Worm (Caenorhabditis elegans) whole organism, young adult: ENCODE data around the gene nars-2.

ENCODE experiments used
- B0019.2 ChIP-seq: fragments of 200-800 bp; sonication (Bioruptor generic); conservative IDR thresholded peaks from 2 replicates; pipeline ENCODE4 v1.3.6; 2022; ENCODE audit warnings: missing genetic modification reagents, missing genetic modification characterization, missing compliant biosample characterization
- B0035.1 ChIP-seq: sonication (generic microtip); optimal IDR thresholded peaks from 2 replicates; lab custom pipeline; 2016; ENCODE audit warnings: missing genetic modification characterization, mild to moderate bottlenecking, missing compliant biosample characterization, missing genotype, missing genetic modification reagents
- B0261.1 ChIP-seq: sonication (generic microtip); optimal IDR thresholded peaks from 2 replicates; lab custom pipeline; 2016; ENCODE audit warnings: mild to moderate bottlenecking, missing genetic modification characterization, moderate library complexity, missing compliant biosample characterization
- C17E4.6 ChIP-seq: fragments of 200-800 bp; sonication (Bioruptor generic); IDR thresholded peaks from 2 replicates; pipeline ENCODE4 v1.3.6; 2022; ENCODE audit warnings: missing genetic modification reagents, missing genetic modification characterization, missing compliant biosample characterization
- K11D2.4 ChIP-seq: fragments of 200-800 bp; sonication (Bioruptor generic); IDR thresholded peaks from 2 replicates; pipeline ENCODE4 v1.3.6; 2022; ENCODE audit warnings: missing genetic modification reagents, missing genetic modification characterization, missing compliant biosample characterization
- Y79H2A.3 ChIP-seq: fragments of 200-800 bp; sonication (Bioruptor generic); conservative IDR thresholded peaks from 2 replicates; pipeline ENCODE4 v1.3.6; 2022; ENCODE audit warnings: missing genetic modification reagents, missing genetic modification characterization, missing compliant biosample characterization
- akir-1 ChIP-seq: fragments of 200-800 bp; sonication (Bioruptor generic); optimal IDR thresholded peaks from 2 replicates; lab custom pipeline; 2018; ENCODE audit warnings: mild to moderate bottlenecking, missing genetic modification characterization, moderate library complexity, missing compliant biosample characterization
- ama-1 ChIP-seq, 3 experiments: fragments of 150-350 bp in 1 of 3; sonication (generic microtip) in 2 of 3; optimal IDR thresholded peaks; 2 replicates each; lab custom pipeline; 2014 to 2018; ENCODE audit warnings: missing biosample characterization in 2 of 3, missing genetic modification characterization in 2 of 3, missing genetic modification reagents in 2 of 3
- aptf-2 ChIP-seq: fragments of 200-800 bp; sonication (Bioruptor generic); conservative IDR thresholded peaks from 2 replicates; pipeline ENCODE4 v1.3.6; 2022; ENCODE audit warnings: missing genetic modification reagents, missing genetic modification characterization, missing compliant biosample characterization
- aptf-3 ChIP-seq: fragments of 200-800 bp; sonication (Bioruptor generic); IDR thresholded peaks from 2 replicates; pipeline ENCODE4 v1.3.6; 2022; ENCODE audit warnings: missing genetic modification characterization, missing compliant biosample characterization
- athp-1 ChIP-seq: sonication (generic microtip); optimal IDR thresholded peaks from 2 replicates; lab custom pipeline; 2017; ENCODE audit warnings: mild to moderate bottlenecking, missing genetic modification characterization, missing compliant biosample characterization
- attf-5 ChIP-seq: fragments of 200-800 bp; sonication (Bioruptor generic); optimal IDR thresholded peaks from 2 replicates; lab custom pipeline; 2018; ENCODE audit warnings: mild to moderate bottlenecking, missing genetic modification characterization, missing compliant biosample characterization
- ccch-3 ChIP-seq: fragments of 200-800 bp; sonication (Bioruptor generic); optimal IDR thresholded peaks from 2 replicates; lab custom pipeline; 2018; ENCODE audit warnings: mild to moderate bottlenecking, missing genetic modification characterization, missing compliant biosample characterization
- ceh-100 ChIP-seq: fragments of 200-800 bp; sonication (Bioruptor generic); IDR thresholded peaks from 2 replicates; pipeline ENCODE4 v1.3.6; 2022; ENCODE audit warnings: missing genetic modification reagents, missing genetic modification characterization, missing compliant biosample characterization
- die-1 ChIP-seq: sonication (generic microtip); optimal IDR thresholded peaks from 2 replicates; lab custom pipeline; 2016; ENCODE audit warnings: missing genotype, mild to moderate bottlenecking, missing genetic modification characterization, missing compliant biosample characterization
- ekl-4 ChIP-seq: fragments of 200-800 bp; sonication (Bioruptor generic); IDR thresholded peaks from 2 replicates; pipeline ENCODE4 v1.3.6; 2022; ENCODE audit warnings: missing genetic modification reagents, missing genetic modification characterization, missing compliant biosample characterization
- hlh-12 ChIP-seq: sonication (generic microtip); optimal IDR thresholded peaks from 2 replicates; lab custom pipeline; 2016; ENCODE audit warnings: missing genetic modification characterization, missing compliant biosample characterization
- hmg-20 ChIP-seq: fragments of 200-800 bp; sonication (Bioruptor generic); IDR thresholded peaks from 2 replicates; pipeline ENCODE4 v1.3.6; 2022; ENCODE audit warnings: missing genetic modification reagents, missing genetic modification characterization, missing compliant biosample characterization
- hsf-1 ChIP-seq: fragments of 200-800 bp; sonication (Bioruptor generic); IDR thresholded peaks from 2 replicates; pipeline ENCODE4 v1.3.6; 2022; ENCODE audit warnings: missing genetic modification reagents, missing genetic modification characterization, missing compliant biosample characterization
- lag-1 ChIP-seq: fragments of 200-800 bp; sonication (Bioruptor generic); IDR thresholded peaks from 2 replicates; pipeline ENCODE4 v1.3.6; 2022; ENCODE audit warnings: missing genetic modification reagents, missing genetic modification characterization, missing compliant biosample characterization
- let-607 ChIP-seq, 2 experiments: fragments of 200-800 bp in 1 of 2; sonication (Bioruptor generic) in 1 of 2; sonication (generic microtip) in 1 of 2; optimal IDR thresholded peaks; 2 replicates each; lab custom pipeline; 2016 to 2018; ENCODE audit warnings: mild to moderate bottlenecking in 2 of 2, missing compliant biosample characterization in 2 of 2, missing genetic modification characterization in 2 of 2, moderate library complexity in 2 of 2, missing genotype in 1 of 2
- lin-26 ChIP-seq: fragments of 200-800 bp; sonication (Bioruptor generic); IDR thresholded peaks from 2 replicates; pipeline ENCODE4 v1.3.6; 2022; ENCODE audit warnings: missing genetic modification reagents, missing genetic modification characterization, missing compliant biosample characterization
- lin-54 ChIP-seq: fragments of 200-800 bp; sonication (Bioruptor generic); optimal IDR thresholded peaks from 2 replicates; lab custom pipeline; 2018; ENCODE audit warnings: mild to moderate bottlenecking, missing genetic modification characterization, missing compliant biosample characterization
- lsy-27 ChIP-seq: sonication (generic microtip); optimal IDR thresholded peaks from 2 replicates; lab custom pipeline; 2017; ENCODE audit warnings: missing genetic modification characterization, mild to moderate bottlenecking, missing compliant biosample characterization, antibody characterized with exemption, missing genotype, borderline replicate concordance; ENCODE audit not compliant: insufficient read depth
- madf-3 ChIP-seq: fragments of 200-800 bp; sonication (Bioruptor generic); IDR thresholded peaks from 2 replicates; pipeline ENCODE4 v1.3.6; 2022; ENCODE audit warnings: missing genetic modification reagents, missing genetic modification characterization, missing compliant biosample characterization
- madf-8 ChIP-seq: fragments of 200-800 bp; sonication (Bioruptor generic); conservative IDR thresholded peaks from 2 replicates; pipeline ENCODE4 v1.3.6; 2022; ENCODE audit warnings: missing genetic modification reagents, missing genetic modification characterization, missing compliant biosample characterization
- mxl-1 ChIP-seq: sonication (generic microtip); optimal IDR thresholded peaks from 2 replicates; lab custom pipeline; 2016; ENCODE audit warnings: missing genetic modification characterization, missing compliant biosample characterization
- nfya-1 ChIP-seq: sonication (generic microtip); optimal IDR thresholded peaks from 2 replicates; lab custom pipeline; 2017; ENCODE audit warnings: antibody characterized with exemption, missing compliant biosample characterization, missing genetic modification characterization, borderline replicate concordance; ENCODE audit not compliant: insufficient read depth
- nfya-2 ChIP-seq: fragments of 200-800 bp; sonication (Bioruptor generic); IDR thresholded peaks from 2 replicates; pipeline ENCODE4 v1.3.6; 2022; ENCODE audit warnings: missing genetic modification reagents, missing genetic modification characterization, missing compliant biosample characterization
- nfyb-1 ChIP-seq: fragments of 200-800 bp; sonication (Bioruptor generic); IDR thresholded peaks from 2 replicates; pipeline ENCODE4 v1.3.6; 2022; ENCODE audit warnings: missing genetic modification reagents, missing genetic modification characterization, missing compliant biosample characterization
- nhr-27 ChIP-seq: fragments of 200-800 bp; sonication (Bioruptor generic); optimal IDR thresholded peaks from 2 replicates; lab custom pipeline; 2018; ENCODE audit warnings: mild to moderate bottlenecking, missing genetic modification characterization, moderate library complexity, missing compliant biosample characterization
- nhr-80 ChIP-seq: sonication (generic microtip); optimal IDR thresholded peaks from 2 replicates; lab custom pipeline; 2016; ENCODE audit warnings: missing genetic modification characterization, missing compliant biosample characterization
- rcor-1 ChIP-seq: fragments of 200-800 bp; sonication (Bioruptor generic); IDR thresholded peaks from 2 replicates; pipeline ENCODE4 v1.3.6; 2022; ENCODE audit warnings: missing genetic modification reagents, missing genetic modification characterization, missing compliant biosample characterization
- rec-8 ChIP-seq, 2 experiments: sonication (generic microtip); optimal IDR thresholded peaks; 2 replicates each; lab custom pipeline; 2016; ENCODE audit warnings: mild to moderate bottlenecking in 2 of 2, missing genetic modification characterization in 2 of 2, missing genetic modification reagents in 2 of 2, missing genotype in 2 of 2, missing biosample characterization in 1 of 2, missing compliant biosample characterization in 1 of 2, moderate library complexity in 1 of 2
- sea-2 ChIP-seq: fragments of 200-800 bp; sonication (Bioruptor generic); IDR thresholded peaks from 2 replicates; pipeline ENCODE4 v1.3.6; 2022; ENCODE audit warnings: missing genetic modification characterization, missing compliant biosample characterization
- snpc-1.3 ChIP-seq: sonication (generic microtip); optimal IDR thresholded peaks from 2 replicates; lab custom pipeline; 2017; ENCODE audit warnings: missing genetic modification characterization, mild to moderate bottlenecking, missing compliant biosample characterization, antibody characterized with exemption, moderate library complexity, missing genotype, missing genetic modification reagents; ENCODE audit not compliant: insufficient read depth
- sptf-2 ChIP-seq: fragments of 200-800 bp; sonication (Bioruptor generic); optimal IDR thresholded peaks from 2 replicates; lab custom pipeline; 2018; ENCODE audit warnings: mild to moderate bottlenecking, missing genetic modification characterization, missing compliant biosample characterization
- tbp1 ChIP-seq: fragments of 200-800 bp; sonication (Bioruptor generic); optimal IDR thresholded peaks from 2 replicates; lab custom pipeline; 2018; ENCODE audit warnings: mild to moderate bottlenecking, missing genetic modification characterization, missing compliant biosample characterization

nars-2 gene

ce11 chrIII:11453970-11454369 lies 46.6 kb downstream of the nars-2 start:
- TF ChIP-seq snpc-1.3 (tag; lab: Kevin White, UChicago) (no peak), hsf-1 (GFP tag; lab: Robert Waterston, UW) (no peak), nfyb-1 (no peak), hmg-20 (GFP tag; lab: Robert Waterston, UW) (no peak), sea-2 (GFP tag; lab: Robert Waterston, UW) (no peak), madf-8 (GFP tag; lab: Robert Waterston, UW) (no peak), akir-1 (GFP tag; lab: Kevin White, UChicago) (no peak)

DNA sequence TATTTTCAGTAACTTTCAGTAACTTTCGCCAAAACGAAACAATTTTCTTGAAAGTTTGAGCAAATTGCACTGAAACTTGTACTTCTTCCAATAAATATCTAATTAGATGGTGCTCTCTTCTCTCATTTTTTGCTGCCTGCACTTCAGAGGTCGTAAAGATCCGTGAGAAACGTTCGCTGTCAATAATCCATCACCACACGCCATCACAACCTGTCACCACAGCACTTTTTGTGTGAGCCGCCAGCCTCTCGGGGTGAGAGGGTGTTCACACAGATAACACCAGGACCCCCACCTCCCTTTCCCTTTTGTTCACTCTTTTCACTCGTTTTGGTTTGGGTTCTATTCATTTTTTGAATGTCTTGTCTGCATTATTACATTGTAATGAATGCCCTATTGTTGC lies 48.0 kb downstream of the nars-2 start:
- TF ChIP-seq tbp1 (GFP tag; lab: Kevin White, UChicago) (no peak), madf-8 (GFP tag; lab: Robert Waterston, UW) (no peak), attf-5 (GFP tag; lab: Kevin White, UChicago) (no peak), rcor-1 (GFP tag; lab: Robert Waterston, UW) (no peak), die-1 (tag; lab: Kevin White, UChicago) (no peak), B0035.1 (tag; lab: Kevin White, UChicago) (no peak), aptf-3 (GFP tag; lab: Robert Waterston, UW) (no peak), ceh-100 (no peak), madf-3 (GFP tag; lab: Robert Waterston, UW) (no peak)

DNA sequence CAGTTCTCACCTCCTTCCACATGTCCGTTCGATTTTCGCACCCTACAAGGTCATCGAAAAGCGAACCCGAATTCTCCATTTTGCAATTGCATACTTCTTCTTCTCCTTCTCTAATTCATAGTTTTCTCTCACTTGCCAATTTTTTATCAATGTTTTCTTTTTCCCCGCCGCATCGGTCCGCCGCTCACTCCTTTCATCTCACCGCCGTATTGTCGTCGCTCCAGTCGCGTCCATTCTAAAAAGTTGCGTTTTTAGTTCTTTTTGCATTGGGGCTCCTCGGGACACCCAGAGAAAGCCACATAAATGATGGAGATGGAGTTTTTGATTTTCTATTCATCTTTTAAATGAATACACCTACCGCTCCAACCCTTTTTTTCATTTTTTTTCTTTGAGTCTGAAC lies 49.2 kb downstream of the nars-2 start:
- no peak for TF ChIP-seq B0019.2 (GFP tag; lab: Robert Waterston, UW)
- no peak for TF ChIP-seq nfya-2
- TF ChIP-seq aptf-2 = no peak
- no peak for TF ChIP-seq nfya-1 (tag; lab: Kevin White, UChicago)
- TF ChIP-seq let-607 (tag; optimal IDR thresholded peaks at IDR 0.05; lab: Kevin White, UChicago) = no peak
- TF ChIP-seq K11D2.4 (GFP tag; lab: Robert Waterston, UW) = no peak
- TF ChIP-seq B0261.1 (tag; lab: Kevin White, UChicago) = no peak
- TF ChIP-seq lag-1 (GFP tag; lab: Robert Waterston, UW) = no peak
- no peak for TF ChIP-seq rec-8 (tag; optimal IDR thresholded peaks at IDR 0.05; lab: Kevin White, UChicago)
- no peak for TF ChIP-seq C17E4.6 (GFP tag; lab: Robert Waterston, UW)
- TF ChIP-seq lin-26 (GFP tag; lab: Robert Waterston, UW) = no peak
- no peak for TF ChIP-seq ccch-3
- no peak for TF ChIP-seq nhr-80
- TF ChIP-seq lsy-27 (tag; lab: Kevin White, UChicago) = no peak

- TF ChIP-seq akir-1 (GFP tag; lab: Kevin White, UChicago) = no peak
- no peak for TF ChIP-seq ama-1 (optimal IDR thresholded peaks at IDR 0.05; lab: Kevin White, UChicago)
- no peak for TF ChIP-seq ama-1 (GFP tag; optimal IDR thresholded peaks at IDR 0.05; lab: Kevin White, UChicago)
- TF ChIP-seq tbp1 (GFP tag; lab: Kevin White, UChicago) = no peak
- no peak for TF ChIP-seq sptf-2 (GFP tag; lab: Kevin White, UChicago)
- TF ChIP-seq hlh-12 (tag; lab: Kevin White, UChicago) = no peak
- TF ChIP-seq nhr-27 (tag; lab: Kevin White, UChicago) = no peak
- no peak for TF ChIP-seq madf-8 (GFP tag; lab: Robert Waterston, UW)
- TF ChIP-seq lin-54 (GFP tag; lab: Kevin White, UChicago) = no peak
- no peak for TF ChIP-seq aptf-3 (GFP tag; lab: Robert Waterston, UW)
- no peak for TF ChIP-seq ekl-4
- no peak for TF ChIP-seq Y79H2A.3 (GFP tag; lab: Robert Waterston, UW)
- TF ChIP-seq athp-1 (tag; lab: Kevin White, UChicago) = no peak
- no peak for TF ChIP-seq mxl-1 (tag; lab: Kevin White, UChicago)
Measured at ce11 chrIII:11448330-11448729, 52.2 kb downstream of the nars-2 start.
